Worm (Caenorhabditis elegans): ENCODE data around the gene F09E10.6.

ce11 chrX:1476005-1476404, 21.5 kb downstream of the F09E10.6 start:
- TF ChIP-seq ztf-29 (GFP tag; IDR thresholded peaks at IDR 0.05) (no peak), ref-1 (GFP tag; conservative IDR thresholded peaks at IDR 0.05) (no peak), ztf-23 (GFP tag; IDR thresholded peaks at IDR 0.05) (no peak), T22C8.4 (GFP tag; IDR thresholded peaks at IDR 0.05) (no peak), tab-1 (GFP tag; IDR thresholded peaks at IDR 0.05) (no peak), flt-1 (GFP tag; IDR thresholded peaks at IDR 0.05) (no peak), med-1 (GFP tag; optimal IDR thresholded peaks at IDR 0.05; ENCODE audit: insufficient read depth) (no peak), klf-2 (GFP tag; conservative IDR thresholded peaks at IDR 0.05) (no peak)
